Worm (Caenorhabditis elegans) whole organism, young adult: ENCODE measurements around the gene slcf-1.

ENCODE experiments used
- F10E7.11 ChIP-seq: sonication (generic microtip); optimal IDR thresholded peaks from 2 replicates; lab custom pipeline; 2017; ENCODE audit warnings: mild to moderate bottlenecking, missing genetic modification characterization, moderate library complexity, missing compliant biosample characterization
- F52B5.7 ChIP-seq: sonication (generic microtip); optimal IDR thresholded peaks from 2 replicates; lab custom pipeline; 2016; ENCODE audit warnings: mild to moderate bottlenecking, missing genetic modification characterization, missing compliant biosample characterization
- F57A8.1 ChIP-seq: fragments of 200-800 bp; sonication (Bioruptor generic); optimal IDR thresholded peaks from 2 replicates; lab custom pipeline; 2018; ENCODE audit warnings: mild to moderate bottlenecking, missing genetic modification characterization, moderate library complexity, missing compliant biosample characterization
- ceh-27 ChIP-seq: fragments of 200-800 bp; sonication (Bioruptor generic); optimal IDR thresholded peaks from 2 replicates; lab custom pipeline; 2018; ENCODE audit warnings: mild to moderate bottlenecking, missing genetic modification characterization, moderate library complexity, missing compliant biosample characterization
- him-1 ChIP-seq: sonication (generic microtip); optimal IDR thresholded peaks from 2 replicates; lab custom pipeline; 2016; ENCODE audit warnings: missing genotype, missing genetic modification reagents, missing genetic modification characterization, missing compliant biosample characterization
- snpc-4 ChIP-seq, 5 experiments: fragments of 150-350 bp in 1 of 5; sonication (generic microtip) in 4 of 5; optimal IDR thresholded peaks; 2 replicates each; lab custom pipeline; 2014 to 2018; ENCODE audit warnings: missing genetic modification characterization in 5 of 5, missing biosample characterization in 3 of 5, antibody characterized with exemption in 2 of 5, mild to moderate bottlenecking in 2 of 5, missing compliant biosample characterization in 2 of 5, missing genotype in 2 of 5, moderate library complexity in 2 of 5, missing genetic modification reagents in 1 of 5
- unc-62 ChIP-seq: fragments of 150-350 bp; optimal IDR thresholded peaks from 2 replicates; lab custom pipeline; 2014; ENCODE audit warnings: missing biosample characterization, missing genetic modification reagents, missing genetic modification characterization

- TF ChIP-seq snpc-4 (GFP tag; optimal IDR thresholded peaks at IDR 0.05; lab: Kevin White, UChicago) (no peak), snpc-4 (tag; optimal IDR thresholded peaks at IDR 0.05; lab: Kevin White, UChicago) (no peak), unc-62 (GFP tag; lab: Kevin White, UChicago) (no peak), F52B5.7 (tag; lab: Kevin White, UChicago) (no peak), him-1 (no peak), F57A8.1 (GFP tag; lab: Kevin White, UChicago) (no peak), F10E7.11 (tag; lab: Kevin White, UChicago) (no peak), ceh-27 (GFP tag; lab: Kevin White, UChicago) (no peak)
Measured at ce11 chrX:10516549-10516948, 12.5 kb upstream of the slcf-1 start.
